Fruit fly (Drosophila melanogaster) whole organism, embryonic: ENCODE measurements around the gene Usp10.
A peak's percentile ranks its signal among the peaks of the same experiment; 100 is the strongest.

Source experiments
- Ada2b ChIP-seq: fragments of 200-800 bp; sonication (Bioruptor generic); IDR thresholded peaks from 2 replicates; pipeline ENCODE4 v1.3.6; 2022; ENCODE audit warnings: missing biosample characterization, missing genetic modification characterization
- Asciz ChIP-seq: fragments of 200-800 bp; sonication (Bioruptor generic); optimal IDR thresholded peaks from 2 replicates; lab custom pipeline; 2017; ENCODE audit warnings: missing biosample characterization, mild to moderate bottlenecking, missing genetic modification characterization, missing genetic modification reagents
- B-H1 ChIP-seq: fragments of 200-800 bp; sonication (Bioruptor generic); IDR thresholded peaks from 3 replicates; pipeline ENCODE4 v1.3.6; 2022; ENCODE audit warnings: missing biosample characterization, missing genetic modification characterization
- C15 ChIP-seq: fragments of 200-800 bp; sonication (Bioruptor generic); IDR thresholded peaks from 3 replicates; pipeline ENCODE4 v1.3.6; 2022; ENCODE audit warnings: missing biosample characterization, missing genetic modification characterization
- CG10979 ChIP-seq: fragments of 200-800 bp; sonication (Bioruptor generic); optimal IDR thresholded peaks from 2 replicates; lab custom pipeline; 2018; ENCODE audit warnings: missing biosample characterization, mild to moderate bottlenecking, missing genetic modification characterization, moderate library complexity
- CG11085 ChIP-seq: fragments of 200-800 bp; sonication (Bioruptor generic); IDR thresholded peaks from 2 replicates; pipeline ENCODE4 v1.3.6; 2022; ENCODE audit warnings: missing biosample characterization, missing genetic modification characterization
- CG12942 ChIP-seq: fragments of 200-800 bp; sonication (Bioruptor generic); optimal IDR thresholded peaks from 3 replicates; lab custom pipeline; 2016; ENCODE audit warnings: missing biosample characterization, missing genetic modification characterization
- CG13775 ChIP-seq: fragments of 200-800 bp; sonication (Bioruptor generic); optimal IDR thresholded peaks from 3 replicates; lab custom pipeline; 2017; ENCODE audit warnings: missing biosample characterization, mild to moderate bottlenecking, missing genetic modification characterization
- CG14710 ChIP-seq: fragments of 200-800 bp; sonication (Bioruptor generic); optimal IDR thresholded peaks from 3 replicates; lab custom pipeline; 2019; ENCODE audit warnings: missing biosample characterization, mild to moderate bottlenecking, missing genetic modification characterization, moderate library complexity
- CG15696 ChIP-seq: fragments of 200-800 bp; sonication (Bioruptor generic); optimal IDR thresholded peaks from 2 replicates; lab custom pipeline; 2019; ENCODE audit warnings: missing biosample characterization, mild to moderate bottlenecking, missing genetic modification characterization, moderate library complexity
- CG16779 ChIP-seq: fragments of 200-800 bp; sonication (Bioruptor generic); IDR thresholded peaks from 2 replicates; pipeline ENCODE4 v1.3.6; 2022; ENCODE audit warnings: missing biosample characterization, missing genetic modification characterization
- CG18262 ChIP-seq: fragments of 200-800 bp; optimal IDR thresholded peaks from 3 replicates; lab custom pipeline; 2019; ENCODE audit warnings: missing biosample characterization, mild to moderate bottlenecking, missing genetic modification characterization, moderate library complexity
- CG2116 ChIP-seq: fragments of 200-800 bp; sonication (Bioruptor generic); optimal IDR thresholded peaks from 3 replicates; lab custom pipeline; 2018; ENCODE audit warnings: missing biosample characterization, mild to moderate bottlenecking, missing genetic modification characterization
- CG2875 ChIP-seq: fragments of 200-800 bp; sonication (Bioruptor generic); optimal IDR thresholded peaks from 2 replicates; lab custom pipeline; 2017; ENCODE audit warnings: missing biosample characterization, mild to moderate bottlenecking, missing genetic modification characterization, missing genetic modification reagents
- CG30020 ChIP-seq: fragments of 200-800 bp; optimal IDR thresholded peaks from 2 replicates; lab custom pipeline; 2019; ENCODE audit warnings: missing biosample characterization, mild to moderate bottlenecking, missing genetic modification characterization, moderate library complexity
- CG3065 ChIP-seq: fragments of 200-800 bp; sonication (Bioruptor generic); optimal IDR thresholded peaks from 2 replicates; lab custom pipeline; 2016; ENCODE audit warnings: missing biosample characterization, missing genetic modification characterization
- CG31441 ChIP-seq: fragments of 200-800 bp; sonication (Bioruptor generic); IDR thresholded peaks from 2 replicates; pipeline ENCODE4 v1.3.6; 2022; ENCODE audit warnings: missing biosample characterization, missing genetic modification characterization
- CG4424 ChIP-seq: fragments of 200-800 bp; sonication (Bioruptor generic); optimal IDR thresholded peaks from 3 replicates; lab custom pipeline; 2016; ENCODE audit warnings: missing biosample characterization, missing genetic modification characterization
- CG6854 ChIP-seq: fragments of 200-800 bp; sonication (Bioruptor generic); optimal IDR thresholded peaks from 3 replicates; lab custom pipeline; 2017; ENCODE audit warnings: missing biosample characterization, mild to moderate bottlenecking, missing genetic modification characterization
- HLH3B ChIP-seq: fragments of 200-800 bp; sonication (Bioruptor generic); IDR thresholded peaks from 2 replicates; pipeline ENCODE4 v1.3.6; 2022; ENCODE audit warnings: missing biosample characterization, missing genetic modification characterization
- HmgZ ChIP-seq: fragments of 200-800 bp; sonication (Bioruptor generic); optimal IDR thresholded peaks from 2 replicates; lab custom pipeline; 2018; ENCODE audit warnings: missing biosample characterization, mild to moderate bottlenecking, missing genetic modification characterization
- MTF-1 ChIP-seq: fragments of 200-800 bp; sonication (Bioruptor generic); optimal IDR thresholded peaks from 2 replicates; lab custom pipeline; 2018; ENCODE audit warnings: missing biosample characterization, mild to moderate bottlenecking, missing genetic modification characterization, borderline replicate concordance
- Meics ChIP-seq: fragments of 200-800 bp; sonication (Bioruptor generic); optimal IDR thresholded peaks from 2 replicates; lab custom pipeline; 2017; ENCODE audit warnings: missing biosample characterization, mild to moderate bottlenecking, missing genetic modification characterization
- Mrtf ChIP-seq: fragments of 200-800 bp; sonication (Bioruptor generic); IDR thresholded peaks from 3 replicates; pipeline ENCODE4 v1.3.6; 2022; ENCODE audit warnings: missing biosample characterization, missing genetic modification characterization
- Nf-YC ChIP-seq: fragments of 200-800 bp; optimal IDR thresholded peaks from 3 replicates; lab custom pipeline; 2019; ENCODE audit warnings: missing biosample characterization, mild to moderate bottlenecking, missing genetic modification characterization, moderate library complexity
- Sry-β ChIP-seq: fragments of 200-800 bp; sonication (Bioruptor generic); optimal IDR thresholded peaks from 2 replicates; lab custom pipeline; 2018; ENCODE audit warnings: missing biosample characterization, mild to moderate bottlenecking, missing genetic modification characterization, moderate library complexity
- ase ChIP-seq: fragments of 200-800 bp; sonication (Bioruptor generic); IDR thresholded peaks from 3 replicates; pipeline ENCODE4 v1.3.6; 2022; ENCODE audit warnings: missing biosample characterization, missing genetic modification characterization
- bbx ChIP-seq: fragments of 200-800 bp; sonication (Bioruptor generic); IDR thresholded peaks from 2 replicates; pipeline ENCODE4 v1.3.6; 2022; ENCODE audit warnings: missing biosample characterization, missing genetic modification characterization; ENCODE audit not compliant: partially characterized antibody
- dan ChIP-seq: fragments of 200-800 bp; sonication (Bioruptor generic); IDR thresholded peaks from 2 replicates; pipeline ENCODE4 v1.3.6; 2022; ENCODE audit warnings: missing biosample characterization, missing genetic modification characterization
- disco-r ChIP-seq: fragments of 200-800 bp; sonication (Bioruptor generic); optimal IDR thresholded peaks from 2 replicates; lab custom pipeline; 2016; ENCODE audit warnings: missing biosample characterization, missing genetic modification characterization
- esg ChIP-seq: fragments of 200-800 bp; sonication (Bioruptor generic); conservative IDR thresholded peaks from 2 replicates; pipeline ENCODE4 v1.3.6; 2022; ENCODE audit warnings: missing biosample characterization, missing genetic modification characterization
- fu2 ChIP-seq: fragments of 200-800 bp; sonication (Bioruptor generic); optimal IDR thresholded peaks from 2 replicates; lab custom pipeline; 2016; ENCODE audit warnings: missing biosample characterization, missing genetic modification characterization
- gce ChIP-seq: fragments of 200-800 bp; sonication (Bioruptor generic); IDR thresholded peaks from 3 replicates; pipeline ENCODE4 v1.3.6; 2022; ENCODE audit warnings: missing biosample characterization, missing genetic modification characterization
- gsb ChIP-seq: fragments of 200-800 bp; sonication (Bioruptor generic); IDR thresholded peaks from 2 replicates; pipeline ENCODE4 v1.3.6; 2022; ENCODE audit warnings: missing biosample characterization, missing genetic modification characterization
- her ChIP-seq: fragments of 200-800 bp; sonication (Bioruptor generic); optimal IDR thresholded peaks from 2 replicates; lab custom pipeline; 2016; ENCODE audit warnings: missing biosample characterization, missing genetic modification characterization
- inv ChIP-seq: fragments of 200-800 bp; sonication (Bioruptor generic); IDR thresholded peaks from 2 replicates; pipeline ENCODE4 v1.3.6; 2022; ENCODE audit warnings: missing biosample characterization, missing genetic modification characterization; ENCODE audit not compliant: partially characterized antibody
- jing ChIP-seq: fragments of 200-800 bp; sonication (Bioruptor generic); optimal IDR thresholded peaks from 2 replicates; lab custom pipeline; 2018; ENCODE audit warnings: missing biosample characterization, mild to moderate bottlenecking, missing genetic modification characterization
- kay ChIP-seq: fragments of 200-800 bp; sonication (Bioruptor generic); optimal IDR thresholded peaks from 2 replicates; lab custom pipeline; 2016; ENCODE audit warnings: missing biosample characterization, missing genetic modification characterization
- klu ChIP-seq: fragments of 200-800 bp; sonication (Bioruptor generic); IDR thresholded peaks from 2 replicates; pipeline ENCODE4 v1.3.6; 2022; ENCODE audit warnings: missing biosample characterization, missing genetic modification characterization
- lmd ChIP-seq: fragments of 200-800 bp; sonication (Bioruptor generic); IDR thresholded peaks from 2 replicates; pipeline ENCODE4 v1.3.6; 2022; ENCODE audit warnings: missing biosample characterization, missing genetic modification characterization
- maf-S ChIP-seq: fragments of 200-800 bp; sonication (Bioruptor generic); optimal IDR thresholded peaks from 2 replicates; lab custom pipeline; 2016; ENCODE audit warnings: missing biosample characterization, missing genetic modification characterization
- pb ChIP-seq: fragments of 200-800 bp; sonication (Bioruptor generic); optimal IDR thresholded peaks from 3 replicates; lab custom pipeline; 2016; ENCODE audit warnings: missing biosample characterization, missing genetic modification characterization
- pfk ChIP-seq: fragments of 200-800 bp; sonication (Bioruptor generic); optimal IDR thresholded peaks from 2 replicates; lab custom pipeline; 2018; ENCODE audit warnings: missing biosample characterization, mild to moderate bottlenecking, missing genetic modification characterization, moderate library complexity
- schlank ChIP-seq: fragments of 200-800 bp; sonication (Bioruptor generic); optimal IDR thresholded peaks from 2 replicates; lab custom pipeline; 2018; ENCODE audit warnings: missing biosample characterization, mild to moderate bottlenecking, missing genetic modification characterization
- sima ChIP-seq: fragments of 200-800 bp; sonication (Bioruptor generic); optimal IDR thresholded peaks from 2 replicates; lab custom pipeline; 2016; ENCODE audit warnings: missing biosample characterization, missing genetic modification characterization
- slbo ChIP-seq: fragments of 200-800 bp; sonication (Bioruptor generic); IDR thresholded peaks from 2 replicates; pipeline ENCODE4 v1.3.6; 2022; ENCODE audit warnings: missing biosample characterization, missing genetic modification characterization
- slou ChIP-seq: fragments of 200-800 bp; sonication (Bioruptor generic); optimal IDR thresholded peaks from 3 replicates; lab custom pipeline; 2016; ENCODE audit warnings: missing biosample characterization, missing genetic modification characterization
- stc ChIP-seq: fragments of 200-800 bp; sonication (Bioruptor generic); IDR thresholded peaks from 2 replicates; pipeline ENCODE4 v1.3.6; 2022; ENCODE audit warnings: missing biosample characterization, missing genetic modification characterization
- toy ChIP-seq: fragments of 200-800 bp; sonication (Bioruptor generic); IDR thresholded peaks from 2 replicates; pipeline ENCODE4 v1.3.6; 2022; ENCODE audit warnings: missing biosample characterization, missing genetic modification characterization
- unpg ChIP-seq: fragments of 200-800 bp; sonication (Bioruptor generic); optimal IDR thresholded peaks from 3 replicates; lab custom pipeline; 2018; ENCODE audit warnings: missing biosample characterization, mild to moderate bottlenecking, missing genetic modification characterization, moderate library complexity
- vvl ChIP-seq: fragments of 200-800 bp; sonication (Bioruptor generic); IDR thresholded peaks from 2 replicates; pipeline ENCODE4 v1.3.6; 2022; ENCODE audit warnings: missing biosample characterization, missing genetic modification characterization
- yki ChIP-seq: fragments of >200 bp; optimal IDR thresholded peaks from 3 replicates; lab custom pipeline; 2018

Gene Usp10

dm6 chr3L:851061-851460 is 20.6 kb upstream of the Usp10 start, which contains the start of gene Dci (continued):
- TF ChIP-seq jing (GFP tag; lab: Kevin White, UChicago) (peak; percentile 52), yki (lab: Kevin White, UChicago) (no peak), CG18262 (tag; lab: Kevin White, UChicago) (no peak), CG3065 (no peak), CG6854 (GFP tag; lab: Kevin White, UChicago) (no peak), CG2116 (GFP tag; lab: Kevin White, UChicago) (peak; percentile 59), CG16779 (GFP tag; lab: Robert Waterston, UW) (no peak), disco-r (GFP tag; lab: Kevin White, UChicago) (no peak), CG11085 (GFP tag; lab: Robert Waterston, UW) (peak; percentile 68), pfk (GFP tag; lab: Kevin White, UChicago) (no peak), CG31441 (GFP tag; lab: Robert Waterston, UW) (peak; percentile 74), CG15696 (tag; lab: Kevin White, UChicago) (peak; percentile 43), MTF-1 (GFP tag; lab: Kevin White, UChicago) (no peak), stc (GFP tag; lab: Robert Waterston, UW) (no peak), gce (GFP tag; lab: Robert Waterston, UW) (peak; percentile 42; the same call in 1 of the 3 replicates), Nf-YC (no peak), her (GFP tag; lab: Kevin White, UChicago) (peak; percentile 11), klu (GFP tag; lab: Robert Waterston, UW) (peak; percentile 37; the same call in 1 of the 2 replicates), kay (no peak), CG10979 (tag; lab: Kevin White, UChicago) (peak; percentile 41), unpg (GFP tag; lab: Kevin White, UChicago) (peak; percentile 63), lmd (GFP tag; lab: Robert Waterston, UW) (peak; percentile 46; the same call in 1 of the 2 replicates), Ada2b (peak; percentile 84), maf-S (GFP tag; lab: Kevin White, UChicago) (peak; percentile 52), Asciz (GFP tag; lab: Kevin White, UChicago) (no peak), C15 (peak; percentile 43; the same call in 1 of the 3 replicates), dan (GFP tag; lab: Robert Waterston, UW) (0 out of 2 replicates have a peak, but pooled peaks have one; percentile 43), slbo (GFP tag; lab: Robert Waterston, UW) (peak; percentile 93), Mrtf (GFP tag; lab: Robert Waterston, UW) (0 out of 3 replicates have a peak, but pooled peaks have one; percentile 38), vvl (GFP tag; lab: Robert Waterston, UW) (peak; percentile 82), HmgZ (tag; lab: Kevin White, UChicago) (peak; percentile 77), CG30020 (tag; lab: Kevin White, UChicago) (no peak), CG12942 (GFP tag; lab: Kevin White, UChicago) (peak; percentile 66), fu2 (GFP tag; lab: Kevin White, UChicago) (peak; percentile 54), pb (GFP tag; lab: Kevin White, UChicago) (no peak), bbx (GFP tag; lab: Robert Waterston, UW) (peak; percentile 63), CG4424 (GFP tag; lab: Kevin White, UChicago) (peak; percentile 3), esg (GFP tag; lab: Robert Waterston, UW) (peak; percentile 88), slou (GFP tag; lab: Kevin White, UChicago) (peak; percentile 57), inv (peak; percentile 80), CG2875 (GFP tag; lab: Kevin White, UChicago) (peak; percentile 16), CG13775 (GFP tag; lab: Kevin White, UChicago) (peak; percentile 79), B-H1 (GFP tag; lab: Robert Waterston, UW) (peak; percentile 49; the same call in 2 of the 3 replicates), schlank (tag; lab: Kevin White, UChicago) (no peak), Meics (GFP tag; lab: Kevin White, UChicago) (peak; percentile 54), toy (GFP tag; lab: Robert Waterston, UW) (no peak), CG14710 (peak; percentile 53), ase (peak; percentile 62), gsb (GFP tag; lab: Robert Waterston, UW) (no peak; the same call in 1 of the 2 replicates), HLH3B (GFP tag; lab: Robert Waterston, UW) (peak; percentile 59; the same call in 1 of the 2 replicates), sima (GFP tag; lab: Kevin White, UChicago) (no peak), Sry-β (GFP tag; lab: Kevin White, UChicago) (no peak)
